Fruit fly (Drosophila melanogaster): ENCODE measurements around the gene olf413.

Gene olf413

DNA sequence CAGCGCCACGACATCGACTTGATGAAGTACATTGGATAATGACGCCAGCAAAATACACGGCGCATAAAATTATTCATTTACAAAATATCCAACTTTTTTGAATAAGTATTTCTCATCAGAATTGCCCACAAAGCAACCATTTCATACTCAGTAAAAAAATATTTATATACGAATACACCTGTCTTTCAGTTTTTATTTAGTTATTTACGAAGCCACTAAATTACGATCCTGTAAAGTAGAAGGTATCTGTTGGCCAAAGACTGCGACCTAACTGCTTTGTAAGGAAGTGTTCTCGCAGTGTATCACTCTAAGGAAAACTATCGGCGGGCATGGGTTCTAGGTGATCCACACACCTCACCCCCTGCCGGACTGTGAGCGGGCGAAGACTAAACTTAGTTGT lies 141.3 kb downstream of the olf413 start:
- TF ChIP-seq CTCF (optimal IDR thresholded peaks at IDR 0.05) (no peak), CG8478 (optimal IDR thresholded peaks at IDR 0.05) (no peak)

DNA sequence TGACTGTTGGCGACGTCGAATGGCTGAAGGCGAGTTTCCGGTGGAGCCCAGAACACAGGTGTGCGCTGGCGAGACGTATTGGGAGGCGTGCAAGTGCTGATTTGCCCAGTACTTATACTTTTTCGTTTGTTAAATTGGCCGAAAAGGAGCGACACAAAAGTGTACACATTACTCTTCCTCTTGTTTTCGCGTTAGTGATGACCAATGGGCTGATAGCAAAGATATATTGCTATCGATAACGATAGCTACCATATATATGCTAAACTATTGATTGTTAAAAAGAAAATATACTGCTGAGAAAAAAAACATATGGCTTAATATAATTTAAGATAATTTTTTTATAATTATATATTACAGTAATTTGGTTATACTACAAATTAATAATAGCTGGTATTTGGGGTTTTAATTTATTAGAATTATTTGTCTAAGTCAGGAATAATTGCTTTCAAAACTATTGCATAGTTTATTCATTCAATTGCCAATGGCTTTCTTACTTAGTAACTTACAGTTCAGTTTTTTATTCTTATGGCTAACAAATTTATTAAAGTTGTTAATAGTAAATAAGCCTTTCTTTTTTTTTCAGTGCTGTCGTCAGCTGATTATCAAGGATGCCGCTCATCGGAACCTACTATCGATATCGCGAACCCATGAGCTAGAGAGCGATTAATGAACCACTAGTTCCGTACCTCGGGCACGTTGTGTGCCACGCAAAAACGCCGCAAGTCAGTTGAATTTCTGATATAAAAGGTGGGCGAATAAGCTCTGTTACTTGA lies 152.3 kb downstream of the olf413 start, which contains the start of the genes Hem and IleRS:
Gene Hem, minus strand, starts transcription at position 202 of the 773 bp plus-strand sequence.
Gene IleRS, plus strand, starts transcription at position 672 of the 773 bp plus-strand sequence.
- no peak for TF ChIP-seq CTCF (optimal IDR thresholded peaks at IDR 0.05)
- no peak for TF ChIP-seq CG8478 (optimal IDR thresholded peaks at IDR 0.05)

All from S2 (cell line).